Worm (Caenorhabditis elegans) whole organism, mixed stage, embryonic: Measurements from ENCODE around the gene E04F6.4.

Experiments used
- M03D4.4 ChIP-seq: sonication (generic microtip); optimal IDR thresholded peaks from 2 replicates; lab custom pipeline; 2017; ENCODE audit warnings: mild to moderate bottlenecking, missing genetic modification characterization, missing compliant biosample characterization
- bed-3 ChIP-seq: fragments of 200-800 bp; sonication (Bioruptor generic); optimal IDR thresholded peaks from 3 replicates; lab custom pipeline; 2018; ENCODE audit warnings: mild to moderate bottlenecking, missing genetic modification characterization, moderate library complexity, missing compliant biosample characterization
- blmp-1 ChIP-seq: fragments of 150-350 bp; optimal IDR thresholded peaks from 2 replicates; lab custom pipeline; 2014; ENCODE audit warnings: missing biosample characterization, missing genetic modification characterization
- ceh-39 ChIP-seq: fragments of 150-350 bp; optimal IDR thresholded peaks from 2 replicates; lab custom pipeline; 2014; ENCODE audit warnings: missing biosample characterization, missing genetic modification characterization
- ceh-43 ChIP-seq: fragments of 200-800 bp; sonication (Bioruptor generic); optimal IDR thresholded peaks from 2 replicates; lab custom pipeline; 2018; ENCODE audit warnings: mild to moderate bottlenecking, missing genetic modification characterization, moderate library complexity, missing compliant biosample characterization
- ceh-83 ChIP-seq: fragments of 200-800 bp; sonication (Bioruptor generic); optimal IDR thresholded peaks from 2 replicates; lab custom pipeline; 2018; ENCODE audit warnings: mild to moderate bottlenecking, missing genetic modification characterization, missing compliant biosample characterization
- cnd-1 ChIP-seq: fragments of 200-800 bp; sonication (Bioruptor generic); optimal IDR thresholded peaks from 2 replicates; lab custom pipeline; 2018; ENCODE audit warnings: mild to moderate bottlenecking, missing genetic modification characterization, missing compliant biosample characterization
- drap-1 ChIP-seq: fragments of 200-800 bp; sonication (Bioruptor generic); optimal IDR thresholded peaks from 3 replicates; lab custom pipeline; 2018; ENCODE audit warnings: mild to moderate bottlenecking, missing genetic modification characterization, missing compliant biosample characterization
- elt-1 ChIP-seq: sonication (generic microtip); optimal IDR thresholded peaks from 2 replicates; lab custom pipeline; 2017; ENCODE audit warnings: missing genetic modification characterization, mild to moderate bottlenecking, missing compliant biosample characterization, antibody characterized with exemption, moderate library complexity, borderline replicate concordance; ENCODE audit not compliant: insufficient read depth
- elt-3 ChIP-seq: fragments of 150-350 bp; optimal IDR thresholded peaks from 2 replicates; lab custom pipeline; 2014; ENCODE audit warnings: missing biosample characterization, missing genetic modification characterization
- flh-1 ChIP-seq: fragments of 200-800 bp; sonication (Bioruptor generic); optimal IDR thresholded peaks from 2 replicates; lab custom pipeline; 2018; ENCODE audit warnings: mild to moderate bottlenecking, missing genetic modification characterization, moderate library complexity, missing compliant biosample characterization
- ham-2 ChIP-seq: fragments of 200-800 bp; sonication (Bioruptor generic); optimal IDR thresholded peaks from 2 replicates; lab custom pipeline; 2018; ENCODE audit warnings: mild to moderate bottlenecking, missing genetic modification characterization, missing compliant biosample characterization
- hlh-1 ChIP-seq: fragments of 150-350 bp; optimal IDR thresholded peaks from 2 replicates; lab custom pipeline; 2014; ENCODE audit warnings: missing biosample characterization, missing genetic modification reagents, missing genetic modification characterization
- lin-32 ChIP-seq: fragments of 200-800 bp; sonication (Bioruptor generic); optimal IDR thresholded peaks from 2 replicates; lab custom pipeline; 2018; ENCODE audit warnings: mild to moderate bottlenecking, missing genetic modification characterization, missing compliant biosample characterization
- lsy-2 ChIP-seq: fragments of 150-350 bp; optimal IDR thresholded peaks from 2 replicates; lab custom pipeline; 2014; ENCODE audit warnings: missing biosample characterization, missing genetic modification characterization
- mep-1 ChIP-seq: fragments of 150-350 bp; optimal IDR thresholded peaks from 2 replicates; lab custom pipeline; 2017; ENCODE audit warnings: missing biosample characterization, missing genetic modification reagents, missing genetic modification characterization, inconsistent platforms
- mls-2 ChIP-seq: sonication (generic microtip); optimal IDR thresholded peaks from 2 replicates; lab custom pipeline; 2016; ENCODE audit warnings: mild to moderate bottlenecking, missing genetic modification characterization, moderate library complexity, missing compliant biosample characterization
- nhr-12 ChIP-seq: fragments of 150-350 bp; optimal IDR thresholded peaks from 2 replicates; lab custom pipeline; 2014; ENCODE audit warnings: missing biosample characterization, missing genetic modification characterization
- nhr-2 ChIP-seq: fragments of 150-350 bp; optimal IDR thresholded peaks from 2 replicates; lab custom pipeline; 2014; ENCODE audit warnings: missing biosample characterization, missing genetic modification characterization
- nhr-237 ChIP-seq: fragments of 150-350 bp; optimal IDR thresholded peaks from 2 replicates; lab custom pipeline; 2014; ENCODE audit warnings: missing biosample characterization, missing genetic modification characterization
- nhr-76 ChIP-seq: sonication (generic microtip); optimal IDR thresholded peaks from 2 replicates; lab custom pipeline; 2017; ENCODE audit warnings: missing biosample characterization, missing genetic modification characterization
- pha-4 ChIP-seq: fragments of 150-350 bp; optimal IDR thresholded peaks from 2 replicates; lab custom pipeline; 2018; ENCODE audit warnings: missing biosample characterization, missing genetic modification reagents, missing genetic modification characterization
- sem-2 ChIP-seq: fragments of 200-800 bp; sonication (Bioruptor generic); optimal IDR thresholded peaks from 2 replicates; lab custom pipeline; 2018; ENCODE audit warnings: mild to moderate bottlenecking, missing genetic modification characterization, missing compliant biosample characterization
- snpc-4 ChIP-seq: fragments of 150-350 bp; optimal IDR thresholded peaks from 2 replicates; lab custom pipeline; 2014; ENCODE audit warnings: missing biosample characterization, missing genetic modification characterization
- sptf-1 ChIP-seq: sonication (generic microtip); optimal IDR thresholded peaks from 2 replicates; lab custom pipeline; 2017; ENCODE audit warnings: mild to moderate bottlenecking, missing genetic modification characterization, moderate library complexity, missing compliant biosample characterization
- tbx-8 ChIP-seq: fragments of 200-800 bp; sonication (Bioruptor generic); optimal IDR thresholded peaks from 2 replicates; lab custom pipeline; 2018; ENCODE audit warnings: mild to moderate bottlenecking, missing genetic modification characterization, moderate library complexity, missing compliant biosample characterization
- unc-120 ChIP-seq: sonication (generic microtip); optimal IDR thresholded peaks from 2 replicates; lab custom pipeline; 2017; ENCODE audit warnings: missing genetic modification characterization, missing compliant biosample characterization; ENCODE audit not compliant: poor library complexity, severe bottlenecking
- unc-39 ChIP-seq: fragments of 150-350 bp; optimal IDR thresholded peaks from 2 replicates; lab custom pipeline; 2014; ENCODE audit warnings: missing biosample characterization, missing genetic modification characterization
- unc-62 ChIP-seq: fragments of 150-350 bp; optimal IDR thresholded peaks from 2 replicates; lab custom pipeline; 2014; ENCODE audit warnings: missing biosample characterization, missing genetic modification reagents, missing genetic modification characterization
- zip-8 ChIP-seq: fragments of 150-350 bp; optimal IDR thresholded peaks from 2 replicates; lab custom pipeline; 2014; ENCODE audit warnings: missing biosample characterization, missing genetic modification characterization
- ztf-11 ChIP-seq: fragments of 150-350 bp; optimal IDR thresholded peaks from 2 replicates; lab custom pipeline; 2014; ENCODE audit warnings: missing biosample characterization, missing genetic modification characterization

Gene E04F6.4

ce11 chrII:7228646-7229200, 39.5 kb downstream of the E04F6.4 start, which contains the start of gene F32A5.4:
Gene F32A5.4, plus strand, starts transcription at chrII:7229150.
- no peak for TF ChIP-seq ceh-83
- TF ChIP-seq flh-1 (GFP tag; lab: Kevin White, UChicago): no peak
- TF ChIP-seq mls-2 (tag; lab: Kevin White, UChicago): no peak
- no peak for TF ChIP-seq hlh-1 (tag; lab: Kevin White, UChicago)
- TF ChIP-seq bed-3 (GFP tag; lab: Kevin White, UChicago): no peak
- TF ChIP-seq elt-3 (tag; lab: Kevin White, UChicago): no peak
- no peak for TF ChIP-seq elt-1
- TF ChIP-seq unc-120 (tag; lab: Kevin White, UChicago): no peak
- no peak for TF ChIP-seq cnd-1 (tag; lab: Kevin White, UChicago)
- TF ChIP-seq ham-2 (GFP tag; lab: Kevin White, UChicago): no peak
- no peak for TF ChIP-seq ceh-39 (tag; lab: Kevin White, UChicago)
- TF ChIP-seq sptf-1 (tag; lab: Kevin White, UChicago): no peak
- no peak for TF ChIP-seq M03D4.4 (tag; lab: Kevin White, UChicago)
- TF ChIP-seq lin-32 (GFP tag; lab: Kevin White, UChicago): no peak
- TF ChIP-seq snpc-4 (tag; lab: Kevin White, UChicago): no peak
- no peak for TF ChIP-seq blmp-1 (tag; lab: Kevin White, UChicago)
- no peak for TF ChIP-seq zip-8 (tag; lab: Kevin White, UChicago)
- TF ChIP-seq mep-1 (tag; lab: Kevin White, UChicago): no peak
- TF ChIP-seq, all 35 proteins: peak for 0

- no peak for TF ChIP-seq pha-4
- no peak for TF ChIP-seq cnd-1 (tag; lab: Kevin White, UChicago)
- TF ChIP-seq unc-62 (GFP tag; lab: Kevin White, UChicago): no peak
Measured at ce11 chrII:7230684-7231083, 41.5 kb downstream of the E04F6.4 start.

ce11 chrII:7231951-7232350, 42.7 kb downstream of the E04F6.4 start:
- TF ChIP-seq zip-8 (tag; lab: Kevin White, UChicago) (no peak), drap-1 (GFP tag; lab: Kevin White, UChicago) (no peak), tbx-8 (no peak), unc-62 (GFP tag; lab: Kevin White, UChicago) (no peak), lsy-2 (tag; lab: Kevin White, UChicago) (no peak), mls-2 (tag; lab: Kevin White, UChicago) (no peak), nhr-237 (no peak), M03D4.4 (tag; lab: Kevin White, UChicago) (no peak), pha-4 (no peak), ceh-43 (no peak), sptf-1 (tag; lab: Kevin White, UChicago) (no peak), bed-3 (GFP tag; lab: Kevin White, UChicago) (no peak), ceh-39 (tag; lab: Kevin White, UChicago) (no peak), elt-1 (no peak), lin-32 (GFP tag; lab: Kevin White, UChicago) (no peak), ztf-11 (no peak)
- TF ChIP-seq, all 35 proteins: peak for 0

ce11 chrII:7232517-7232916, 43.3 kb downstream of the E04F6.4 start, which contains the start of gene ctsa-3.1:
Gene ctsa-3.1, plus strand, starts transcription at chrII:7232853.
- TF ChIP-seq cnd-1 (tag; lab: Kevin White, UChicago): no peak
- no peak for TF ChIP-seq mls-2 (tag; lab: Kevin White, UChicago)
- TF ChIP-seq elt-1: no peak
- TF ChIP-seq nhr-76 (tag; lab: Kevin White, UChicago): no peak
- no peak for TF ChIP-seq ceh-83
- TF ChIP-seq nhr-2 (tag; lab: Kevin White, UChicago): no peak
- TF ChIP-seq ham-2 (GFP tag; lab: Kevin White, UChicago): no peak
- no peak for TF ChIP-seq nhr-237
- no peak for TF ChIP-seq flh-1 (GFP tag; lab: Kevin White, UChicago)
- TF ChIP-seq tbx-8: no peak
- TF ChIP-seq lsy-2 (tag; lab: Kevin White, UChicago): no peak
- no peak for TF ChIP-seq ceh-43
- TF ChIP-seq bed-3 (GFP tag; lab: Kevin White, UChicago): no peak
- no peak for TF ChIP-seq zip-8 (tag; lab: Kevin White, UChicago)
- no peak for TF ChIP-seq hlh-1 (tag; lab: Kevin White, UChicago)
- TF ChIP-seq nhr-12 (tag; lab: Kevin White, UChicago): no peak
- no peak for TF ChIP-seq ceh-39 (tag; lab: Kevin White, UChicago)
- no peak for TF ChIP-seq snpc-4 (tag; lab: Kevin White, UChicago)
- TF ChIP-seq sem-2: no peak
- no peak for TF ChIP-seq unc-39 (tag; lab: Kevin White, UChicago)
